Worm (Caenorhabditis elegans) whole organism, L2 larva: ENCODE measurements around the gene T21B4.15.
A peak's percentile ranks its signal among the peaks of the same experiment; 100 is the strongest.

Source experiments
- F13H6.1 ChIP-seq: sonication (generic microtip); optimal IDR thresholded peaks from 2 replicates; lab custom pipeline; 2016; ENCODE audit warnings: missing genetic modification characterization, missing compliant biosample characterization
- R02D3.7 ChIP-seq: fragments of 150-350 bp; optimal IDR thresholded peaks from 2 replicates; lab custom pipeline; 2014; ENCODE audit warnings: missing biosample characterization, missing genetic modification characterization
- ZK546.5 ChIP-seq: sonication (generic microtip); optimal IDR thresholded peaks from 2 replicates; lab custom pipeline; 2017; ENCODE audit warnings: missing biosample characterization, missing genetic modification characterization
- aly-2 ChIP-seq: fragments of 150-350 bp; optimal IDR thresholded peaks from 2 replicates; lab custom pipeline; 2014; ENCODE audit warnings: missing biosample characterization, missing genetic modification characterization
- ceh-16 ChIP-seq: fragments of 150-350 bp; optimal IDR thresholded peaks from 2 replicates; lab custom pipeline; 2014; ENCODE audit warnings: missing biosample characterization, missing genetic modification characterization
- crh-2 ChIP-seq: sonication (generic microtip); optimal IDR thresholded peaks from 2 replicates; lab custom pipeline; 2017; ENCODE audit warnings: missing biosample characterization, missing genetic modification characterization
- dmd-4 ChIP-seq: sonication (generic microtip); optimal IDR thresholded peaks from 2 replicates; lab custom pipeline; 2017; ENCODE audit warnings: missing biosample characterization, missing genetic modification characterization
- egl-27 ChIP-seq: sonication (generic microtip); optimal IDR thresholded peaks from 3 replicates; lab custom pipeline; 2017; ENCODE audit warnings: missing biosample characterization, missing genetic modification reagents, missing genetic modification characterization
- elt-1 ChIP-seq: fragments of 150-350 bp; optimal IDR thresholded peaks from 2 replicates; lab custom pipeline; 2014; ENCODE audit warnings: missing biosample characterization, missing genetic modification characterization
- elt-3 ChIP-seq: sonication (generic microtip); optimal IDR thresholded peaks from 2 replicates; lab custom pipeline; 2017; ENCODE audit warnings: missing biosample characterization, missing genetic modification characterization
- fos-1 ChIP-seq: fragments of 150-350 bp; optimal IDR thresholded peaks from 2 replicates; lab custom pipeline; 2014; ENCODE audit warnings: missing biosample characterization, missing genetic modification characterization
- lin-11 ChIP-seq: fragments of 150-350 bp; sonication (generic microtip); optimal IDR thresholded peaks from 2 replicates; lab custom pipeline; 2014; ENCODE audit warnings: missing biosample characterization, missing genetic modification characterization, inconsistent platforms, mixed read lengths
- lin-13 ChIP-seq: fragments of 150-350 bp; optimal IDR thresholded peaks from 2 replicates; lab custom pipeline; 2014; ENCODE audit warnings: missing biosample characterization, missing genetic modification reagents, missing genetic modification characterization
- lin-39 ChIP-seq: fragments of 150-350 bp; optimal IDR thresholded peaks from 2 replicates; lab custom pipeline; 2014; ENCODE audit warnings: missing biosample characterization, missing genetic modification reagents, missing genetic modification characterization
- lsy-2 ChIP-seq, 2 experiments: fragments of 150-350 bp in 1 of 2; sonication (generic microtip) in 1 of 2; optimal IDR thresholded peaks; 2 replicates each; lab custom pipeline; 2014 to 2017; ENCODE audit warnings: missing biosample characterization in 2 of 2, missing genetic modification characterization in 2 of 2
- mab-5 ChIP-seq: fragments of 150-350 bp; optimal IDR thresholded peaks from 2 replicates; lab custom pipeline; 2014; ENCODE audit warnings: missing biosample characterization, missing genetic modification characterization
- mdl-1 ChIP-seq, 2 experiments: fragments of 150-350 bp in 1 of 2; sonication (generic microtip) in 1 of 2; optimal IDR thresholded peaks; 2 replicates each; lab custom pipeline; 2017; ENCODE audit warnings: missing biosample characterization in 2 of 2, missing genetic modification characterization in 2 of 2
- nhr-10 ChIP-seq: sonication (generic microtip); optimal IDR thresholded peaks from 2 replicates; lab custom pipeline; 2017; ENCODE audit warnings: missing biosample characterization, missing genetic modification characterization
- nhr-11 ChIP-seq: fragments of 150-350 bp; optimal IDR thresholded peaks from 2 replicates; lab custom pipeline; 2014; ENCODE audit warnings: missing biosample characterization, missing genetic modification characterization
- nhr-12 ChIP-seq: fragments of 150-350 bp; optimal IDR thresholded peaks from 2 replicates; lab custom pipeline; 2014; ENCODE audit warnings: missing biosample characterization, missing genetic modification characterization
- nhr-129 ChIP-seq: fragments of 150-350 bp; optimal IDR thresholded peaks from 2 replicates; lab custom pipeline; 2014; ENCODE audit warnings: missing biosample characterization, missing genetic modification characterization
- nhr-21 ChIP-seq: fragments of 150-350 bp; optimal IDR thresholded peaks from 2 replicates; lab custom pipeline; 2014; ENCODE audit warnings: missing biosample characterization, missing genetic modification characterization
- nhr-23 ChIP-seq: fragments of 150-350 bp; optimal IDR thresholded peaks from 2 replicates; lab custom pipeline; 2014; ENCODE audit warnings: missing biosample characterization, missing genetic modification reagents, missing genetic modification characterization
- nhr-237 ChIP-seq: fragments of 150-350 bp; optimal IDR thresholded peaks from 2 replicates; lab custom pipeline; 2014; ENCODE audit warnings: missing biosample characterization, missing genetic modification characterization
- sem-4 ChIP-seq: fragments of 150-350 bp; optimal IDR thresholded peaks from 2 replicates; lab custom pipeline; 2014; ENCODE audit warnings: missing biosample characterization, missing genetic modification reagents, missing genetic modification characterization
- skn-1 ChIP-seq: sonication (generic microtip); optimal IDR thresholded peaks from 2 replicates; lab custom pipeline; 2017; ENCODE audit warnings: missing biosample characterization, missing genetic modification characterization
- sma-9 ChIP-seq, 2 experiments: fragments of 150-350 bp in 1 of 2; sonication (generic microtip) in 1 of 2; optimal IDR thresholded peaks; 2 replicates each; lab custom pipeline; 2014 to 2016; ENCODE audit warnings: missing genetic modification characterization in 2 of 2, mild to moderate bottlenecking in 1 of 2, missing biosample characterization in 1 of 2, missing compliant biosample characterization in 1 of 2, missing genetic modification reagents in 1 of 2, moderate library complexity in 1 of 2
- snpc-4 ChIP-seq: fragments of 150-350 bp; optimal IDR thresholded peaks from 2 replicates; lab custom pipeline; 2014; ENCODE audit warnings: missing biosample characterization, missing genetic modification characterization
- unc-62 ChIP-seq: fragments of 150-350 bp; optimal IDR thresholded peaks from 2 replicates; lab custom pipeline; 2014; ENCODE audit warnings: missing biosample characterization, missing genetic modification reagents, missing genetic modification characterization
- zag-1 ChIP-seq: fragments of 150-350 bp; optimal IDR thresholded peaks from 2 replicates; lab custom pipeline; 2014; ENCODE audit warnings: missing biosample characterization, missing genetic modification characterization
- ztf-11 ChIP-seq: sonication (generic microtip); optimal IDR thresholded peaks from 2 replicates; lab custom pipeline; 2017; ENCODE audit warnings: missing biosample characterization, missing genetic modification characterization
- ztf-4 ChIP-seq: fragments of 150-350 bp; optimal IDR thresholded peaks from 2 replicates; lab custom pipeline; 2014; ENCODE audit warnings: missing biosample characterization, missing genetic modification characterization

Gene T21B4.15

ce11 chrII:12518809-12519344 is 28.9 kb downstream of the T21B4.15 start, which contains the start of gene srh-70:
Gene srh-70 (minus strand): TSS chrII:12518859.
- TF ChIP-seq fos-1 (peak; percentile 78), ztf-4 (no peak), crh-2 (peak; percentile 55), lin-39 (tag; lab: Kevin White, UChicago) (no peak), sma-9 (GFP tag; optimal IDR thresholded peaks at IDR 0.05; lab: Kevin White, UChicago) (peak; percentile 33), sma-9 (tag; optimal IDR thresholded peaks at IDR 0.05; lab: Kevin White, UChicago) (no peak), nhr-10 (tag; lab: Kevin White, UChicago) (no peak), nhr-21 (tag; lab: Kevin White, UChicago) (no peak), unc-62 (GFP tag; lab: Kevin White, UChicago) (no peak), nhr-23 (tag; lab: Kevin White, UChicago) (no peak), mdl-1 (tag; optimal IDR thresholded peaks at IDR 0.05; lab: Kevin White, UChicago) (no peak), egl-27 (tag; lab: Kevin White, UChicago) (no peak)

- TF ChIP-seq F13H6.1 (tag; lab: Kevin White, UChicago): no peak
- TF ChIP-seq ceh-16 (tag; lab: Kevin White, UChicago): no peak
- TF ChIP-seq lin-11 (tag; lab: Kevin White, UChicago): no peak
- no peak for TF ChIP-seq mab-5 (tag; lab: Kevin White, UChicago)
- no peak for TF ChIP-seq aly-2
- TF ChIP-seq dmd-4: no peak
- TF ChIP-seq, all 48 proteins: peak for 0
Observed at ce11 chrII:12519616-12520015, 29.6 kb downstream of the T21B4.15 start, which contains the start of gene ceh-99. Gene ceh-99 (plus strand): TSS chrII:12519981.

ce11 chrII:12525526-12525925 is 35.5 kb downstream of the T21B4.15 start, which contains the start of gene srx-118:
Gene srx-118 (plus strand): TSS chrII:12525826.
- TF ChIP-seq sem-4: no peak
- TF ChIP-seq F13H6.1 (tag; lab: Kevin White, UChicago): no peak
- no peak for TF ChIP-seq nhr-21 (tag; lab: Kevin White, UChicago)
- no peak for TF ChIP-seq egl-27 (tag; lab: Kevin White, UChicago)
- no peak for TF ChIP-seq lsy-2 (tag; optimal IDR thresholded peaks at IDR 0.05; lab: Kevin White, UChicago)
- TF ChIP-seq unc-62 (GFP tag; lab: Kevin White, UChicago): no peak
- TF ChIP-seq nhr-11 (tag; lab: Kevin White, UChicago): no peak
- no peak for TF ChIP-seq R02D3.7
- no peak for TF ChIP-seq mdl-1 (tag; optimal IDR thresholded peaks at IDR 0.05; lab: Kevin White, UChicago)
- TF ChIP-seq nhr-237: no peak

- TF ChIP-seq crh-2 (no peak), nhr-12 (tag; lab: Kevin White, UChicago) (no peak)
Observed at ce11 chrII:12527947-12528346, 37.9 kb downstream of the T21B4.15 start, which contains the start of gene srx-119. Gene srx-119 (plus strand): TSS chrII:12528247.

ce11 chrII:12530958-12531357 is 41.0 kb downstream of the T21B4.15 start, which contains the start of gene srx-120:
Gene srx-120 (plus strand): TSS chrII:12531258.
- TF ChIP-seq zag-1: no peak
- TF ChIP-seq F13H6.1 (tag; lab: Kevin White, UChicago): no peak
- TF ChIP-seq ztf-4: no peak
- no peak for TF ChIP-seq nhr-10 (tag; lab: Kevin White, UChicago)

ce11 chrII:12535297-12535803 is 45.3 kb downstream of the T21B4.15 start, which contains the start of gene nimk-1:
Gene nimk-1 (plus strand): TSS chrII:12535753.
- TF ChIP-seq elt-1 (tag; lab: Kevin White, UChicago) (no peak), ZK546.5 (no peak), sem-4 (no peak), nhr-129 (tag; lab: Kevin White, UChicago) (no peak), fos-1 (no peak), dmd-4 (no peak), elt-3 (no peak), aly-2 (no peak), ztf-11 (tag; lab: Kevin White, UChicago) (no peak), F13H6.1 (tag; lab: Kevin White, UChicago) (no peak), lin-13 (GFP tag; lab: Kevin White, UChicago) (no peak), snpc-4 (tag; lab: Kevin White, UChicago) (no peak), skn-1 (tag; lab: Kevin White, UChicago) (no peak)
